Fruit fly (Drosophila melanogaster) whole organism: ENCODE data around the gene sala.

Experiments used
- CG8478 ChIP-seq: fragments of >200 bp; optimal IDR thresholded peaks from 2 replicates; lab custom pipeline; 2018; ENCODE audit warnings: inconsistent platforms
- pan ChIP-seq: fragments of >200 bp; optimal IDR thresholded peaks from 2 replicates; lab custom pipeline; 2017
- psq ChIP-seq: fragments of >200 bp; optimal IDR thresholded peaks from 2 replicates; lab custom pipeline; 2017
- usp ChIP-seq: fragments of >200 bp; optimal IDR thresholded peaks from 2 replicates; lab custom pipeline; 2017; ENCODE audit warnings: missing biosample characterization, missing genetic modification characterization, mixed read lengths

- TF ChIP-seq CG8478 (no peak), usp (GFP tag; lab: Kevin White, UChicago) (no peak), pan (lab: Kevin White, UChicago) (no peak), psq (lab: Kevin White, UChicago) (no peak)
Observed at dm6 chr2L:11484407-11484806, at the start of gene sala, which contains the start of gene CG43355.
